Fruit fly (Drosophila melanogaster): Measurements from ENCODE around the gene CG14210.

CG14210 gene

DNA sequence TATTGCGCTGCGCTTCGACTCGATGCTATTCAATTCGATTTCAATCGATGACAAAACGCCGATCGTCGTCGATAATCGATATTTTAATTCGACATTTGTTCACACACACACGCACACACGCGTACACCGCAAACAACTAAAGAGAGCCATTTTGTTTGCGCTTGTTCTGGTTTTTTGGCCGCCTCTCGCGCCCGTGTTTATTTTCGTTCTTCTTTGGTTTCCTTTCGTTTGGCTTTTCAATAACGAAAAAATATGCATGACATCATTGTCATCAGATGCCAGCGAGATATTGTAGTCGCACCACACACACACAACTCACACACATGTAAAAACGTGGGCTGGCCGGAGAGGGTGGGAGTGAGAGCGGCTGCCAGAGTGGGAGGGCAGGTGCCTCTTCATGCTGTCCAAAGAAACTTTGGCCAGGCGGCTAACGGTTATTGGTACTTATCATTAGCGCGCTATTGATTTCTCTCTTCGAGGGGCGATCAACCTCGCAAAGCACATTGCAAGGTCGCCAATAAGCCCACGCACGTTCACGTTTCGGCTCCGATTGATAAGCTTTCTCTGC, 7.9 kb upstream of the CG14210 start (continued):
- TF ChIP-seq en (GFP tag; optimal IDR thresholded peaks at IDR 0.05): no peak
- TF ChIP-seq nom (GFP tag; optimal IDR thresholded peaks at IDR 0.05): peak; percentile 26
- TF ChIP-seq da (GFP tag; optimal IDR thresholded peaks at IDR 0.05): no peak
- TF ChIP-seq kni (GFP tag; optimal IDR thresholded peaks at IDR 0.05): peak; percentile 82
- no peak for TF ChIP-seq MESR4 (GFP tag; optimal IDR thresholded peaks at IDR 0.05)
- TF ChIP-seq CG13287 (GFP tag; IDR thresholded peaks at IDR 0.05; ENCODE audit: partially characterized antibody): peak; percentile 60
- TF ChIP-seq CG8290 (GFP tag; optimal IDR thresholded peaks at IDR 0.05): no peak
- TF ChIP-seq CG8290 (tag; optimal IDR thresholded peaks at IDR 0.05): peak in 1 of 2 experiments; percentile 19
- TF ChIP-seq tll (GFP tag; optimal IDR thresholded peaks at IDR 0.05): no peak
- TF ChIP-seq CkIIα-i1 (GFP tag; IDR thresholded peaks at IDR 0.05): no peak
- no peak for TF ChIP-seq jing (GFP tag; optimal IDR thresholded peaks at IDR 0.05)
- no peak for TF ChIP-seq odd (GFP tag; optimal IDR thresholded peaks at IDR 0.05)
- TF ChIP-seq Eip74EF (GFP tag; optimal IDR thresholded peaks at IDR 0.05): no peak
- TF ChIP-seq Hey (tag; optimal IDR thresholded peaks at IDR 0.05): no peak
- no peak for TF ChIP-seq CG15011 (GFP tag; optimal IDR thresholded peaks at IDR 0.05)
- no peak for TF ChIP-seq slou (GFP tag; optimal IDR thresholded peaks at IDR 0.05)
- peak; percentile 38 for TF ChIP-seq dm (GFP tag; optimal IDR thresholded peaks at IDR 0.05)
- no peak for TF ChIP-seq mam (GFP tag; optimal IDR thresholded peaks at IDR 0.05)
- TF ChIP-seq Atf-2 (GFP tag; optimal IDR thresholded peaks at IDR 0.05): no peak
- no peak for TF ChIP-seq lab (GFP tag; optimal IDR thresholded peaks at IDR 0.05)
- TF ChIP-seq crp (GFP tag; optimal IDR thresholded peaks at IDR 0.05): no peak
- no peak for TF ChIP-seq CG12659 (GFP tag; optimal IDR thresholded peaks at IDR 0.05)
- no peak for TF ChIP-seq gcm2 (GFP tag; optimal IDR thresholded peaks at IDR 0.05)
- no peak for TF ChIP-seq Dad (GFP tag; optimal IDR thresholded peaks at IDR 0.05)
- no peak for TF ChIP-seq CG9437 (GFP tag; optimal IDR thresholded peaks at IDR 0.05)
- no peak for TF ChIP-seq Hmr (GFP tag; optimal IDR thresholded peaks at IDR 0.05)
- no peak for TF ChIP-seq CHES-1-like (GFP tag; optimal IDR thresholded peaks at IDR 0.05)
- TF ChIP-seq oc (tag; optimal IDR thresholded peaks at IDR 0.05): peak; percentile 24
- TF ChIP-seq CG10565 (GFP tag; optimal IDR thresholded peaks at IDR 0.05): no peak
- no peak for TF ChIP-seq tna (GFP tag; IDR thresholded peaks at IDR 0.05; ENCODE audit: partially characterized antibody)
- no peak for TF ChIP-seq Hmx (GFP tag; optimal IDR thresholded peaks at IDR 0.05)
- no peak for TF ChIP-seq CG2129 (GFP tag; IDR thresholded peaks at IDR 0.05; ENCODE audit: partially characterized antibody)
- no peak for TF ChIP-seq CG10654 (GFP tag; optimal IDR thresholded peaks at IDR 0.05)
- TF ChIP-seq otp (GFP tag; IDR thresholded peaks at IDR 0.05): no peak
- no peak for TF ChIP-seq CG15479 (GFP tag; optimal IDR thresholded peaks at IDR 0.05)
- peak; percentile 25 for TF ChIP-seq BEAF-32 (GFP tag; optimal IDR thresholded peaks at IDR 0.05)
- TF ChIP-seq CG7271 (tag; optimal IDR thresholded peaks at IDR 0.05): no peak
- no peak for TF ChIP-seq slbo (GFP tag; IDR thresholded peaks at IDR 0.05)
- no peak for TF ChIP-seq ttk (GFP tag; IDR thresholded peaks at IDR 0.05)
- no peak for TF ChIP-seq CG17186 (GFP tag; optimal IDR thresholded peaks at IDR 0.05)
- TF ChIP-seq fu2 (GFP tag; optimal IDR thresholded peaks at IDR 0.05): no peak
- no peak for TF ChIP-seq wdn (GFP tag; IDR thresholded peaks at IDR 0.05)
- TF ChIP-seq Ravus (GFP tag; IDR thresholded peaks at IDR 0.05): no peak
- no peak for TF ChIP-seq nmo (GFP tag; optimal IDR thresholded peaks at IDR 0.05)
- TF ChIP-seq NFAT (GFP tag; IDR thresholded peaks at IDR 0.05): no peak
- peak; percentile 32 for TF ChIP-seq Atf3 (GFP tag; optimal IDR thresholded peaks at IDR 0.05)
- TF ChIP-seq CG2116 (GFP tag; optimal IDR thresholded peaks at IDR 0.05): peak; percentile 38
- TF ChIP-seq Lpt (GFP tag; optimal IDR thresholded peaks at IDR 0.05): no peak
- peak; percentile 55 for TF ChIP-seq CG16813 (GFP tag; IDR thresholded peaks at IDR 0.05; ENCODE audit: partially characterized antibody)
- TF ChIP-seq gt (GFP tag; IDR thresholded peaks at IDR 0.05): no peak

All from whole organism, embryonic.